Worm (Caenorhabditis elegans) whole organism, L4 larva: Measurements from ENCODE around the gene sre-21.

Experiments used
- aha-1 ChIP-seq: fragments of 150-350 bp; peaks from one replicate; lab custom pipeline; 2014; ENCODE audit warnings: missing biosample characterization, missing genetic modification characterization
- ceh-32 ChIP-seq: sonication (generic microtip); optimal IDR thresholded peaks from 2 replicates; lab custom pipeline; 2016; ENCODE audit warnings: mild to moderate bottlenecking, missing genetic modification characterization, missing compliant biosample characterization; ENCODE audit not compliant: poor library complexity
- daf-12 ChIP-seq: fragments of 150-350 bp; optimal IDR thresholded peaks from 2 replicates; lab custom pipeline; 2014; ENCODE audit warnings: missing biosample characterization, missing genetic modification reagents, missing genetic modification characterization
- duxl-1 ChIP-seq: sonication (generic microtip); optimal IDR thresholded peaks from 2 replicates; lab custom pipeline; 2016; ENCODE audit warnings: mild to moderate bottlenecking, missing genetic modification characterization, moderate library complexity, missing compliant biosample characterization; ENCODE audit not compliant: poor library complexity
- lin-1 ChIP-seq: fragments of 200-800 bp; sonication (Bioruptor generic); IDR thresholded peaks from 2 replicates; pipeline ENCODE4 v1.3.6; 2022; ENCODE audit warnings: missing genetic modification reagents, missing genetic modification characterization, missing compliant biosample characterization
- lin-15B ChIP-seq: fragments of 150-350 bp; sonication (generic microtip); optimal IDR thresholded peaks from 3 replicates; lab custom pipeline; 2014; ENCODE audit warnings: missing biosample characterization, missing genetic modification characterization
- madf-5 ChIP-seq, 2 experiments: fragments of 200-800 bp; sonication (Bioruptor generic); IDR thresholded peaks; 2 replicates each; pipeline ENCODE4 v1.3.6; 2022; ENCODE audit warnings: missing compliant biosample characterization in 2 of 2, missing genetic modification characterization in 2 of 2
- nhr-237 ChIP-seq: sonication (generic microtip); optimal IDR thresholded peaks from 2 replicates; lab custom pipeline; 2017; ENCODE audit warnings: missing biosample characterization, missing genetic modification characterization
- nhr-77 ChIP-seq: fragments of 150-350 bp; optimal IDR thresholded peaks from 2 replicates; lab custom pipeline; 2014; ENCODE audit warnings: missing biosample characterization, missing genetic modification characterization
- pha-4 ChIP-seq, 2 experiments: fragments of 150-350 bp in 1 of 2; fragments of 200-800 bp in 1 of 2; sonication (Bioruptor generic) in 1 of 2; IDR thresholded peaks in 1 of 2; optimal IDR thresholded peaks in 1 of 2; 2 replicates each; pipeline versions ENCODE4 v1.3.6 to Lab custom; 2014 to 2022; ENCODE audit warnings: missing genetic modification characterization in 2 of 2, missing genetic modification reagents in 2 of 2, missing biosample characterization in 1 of 2, missing compliant biosample characterization in 1 of 2
- skn-1 ChIP-seq: fragments of 150-350 bp; optimal IDR thresholded peaks from 2 replicates; lab custom pipeline; 2014; ENCODE audit warnings: missing biosample characterization, missing genetic modification characterization
- zag-1 ChIP-seq: fragments of 150-350 bp; optimal IDR thresholded peaks from 2 replicates; lab custom pipeline; 2014; ENCODE audit warnings: missing biosample characterization, missing genetic modification characterization
- ztf-7 ChIP-seq: fragments of 150-350 bp; optimal IDR thresholded peaks from 2 replicates; lab custom pipeline; 2014; ENCODE audit warnings: missing biosample characterization, missing genetic modification characterization

DNA sequence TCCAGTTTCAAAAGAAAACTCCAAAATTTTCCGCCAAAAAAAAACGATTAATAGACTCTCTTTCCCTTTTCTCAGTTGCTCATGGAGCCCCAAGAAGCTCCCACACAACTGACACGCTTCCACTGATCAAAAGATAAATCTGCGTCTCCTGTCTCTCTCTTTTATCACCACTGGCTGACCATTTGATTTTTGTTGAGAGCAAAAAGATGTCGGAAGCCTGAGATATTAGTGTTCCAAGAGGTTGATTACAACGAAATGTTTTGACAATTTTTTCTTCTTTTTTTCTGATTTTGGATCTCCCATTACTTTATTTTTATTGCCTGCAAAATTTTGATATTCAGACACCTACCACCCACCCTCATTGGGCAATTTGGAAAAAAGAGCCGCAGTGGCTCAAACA lies 40.5 kb downstream of the sre-21 start, which contains the start of gene twk-42:
- no peak for TF ChIP-seq zag-1 (tag; lab: Kevin White, UChicago)
- TF ChIP-seq ztf-7 (tag; lab: Kevin White, UChicago) = no peak
- TF ChIP-seq skn-1 (tag; lab: Kevin White, UChicago) = no peak
- TF ChIP-seq daf-12 (tag; lab: Kevin White, UChicago) = no peak
- TF ChIP-seq aha-1 = no peak
- no peak for TF ChIP-seq madf-5 (GFP tag; IDR thresholded peaks at IDR 0.05; lab: Robert Waterston, UW)
- no peak for TF ChIP-seq lin-1 (GFP tag; lab: Robert Waterston, UW)
- TF ChIP-seq ceh-32 = no peak
- TF ChIP-seq lin-15B = no peak
- TF ChIP-seq nhr-77 (tag; lab: Kevin White, UChicago) = no peak
- TF ChIP-seq pha-4 (GFP tag; IDR thresholded peaks at IDR 0.05; lab: Robert Waterston, UW) = no peak
- no peak for TF ChIP-seq pha-4 (tag; optimal IDR thresholded peaks at IDR 0.05; lab: Kevin White, UChicago)
- TF ChIP-seq duxl-1 = no peak
- no peak for TF ChIP-seq nhr-237
